Worm (Caenorhabditis elegans) whole organism, young adult: ENCODE measurements around the gene R02C2.1.

Experiments
- F39B2.1 ChIP-seq: fragments of 200-800 bp; sonication (Bioruptor generic); IDR thresholded peaks from 2 replicates; pipeline ENCODE4 v1.3.6; 2022; ENCODE audit warnings: missing genetic modification reagents, missing genetic modification characterization, missing compliant biosample characterization
- K11D2.4 ChIP-seq: fragments of 200-800 bp; sonication (Bioruptor generic); IDR thresholded peaks from 2 replicates; pipeline ENCODE4 v1.3.6; 2022; ENCODE audit warnings: missing genetic modification reagents, missing genetic modification characterization, missing compliant biosample characterization
- cebp-1 ChIP-seq, 2 experiments: fragments of 200-800 bp in 1 of 2; sonication (Bioruptor generic) in 1 of 2; sonication (generic microtip) in 1 of 2; IDR thresholded peaks in 1 of 2; optimal IDR thresholded peaks in 1 of 2; 2 replicates each; pipeline versions ENCODE4 v1.3.6 to Lab custom; 2017 to 2022; ENCODE audit warnings: missing compliant biosample characterization in 2 of 2, missing genetic modification characterization in 2 of 2, mild to moderate bottlenecking in 1 of 2, missing genetic modification reagents in 1 of 2, moderate library complexity in 1 of 2
- ceh-40 ChIP-seq: fragments of 200-800 bp; sonication (Bioruptor generic); IDR thresholded peaks from 2 replicates; pipeline ENCODE4 v1.3.6; 2022; ENCODE audit warnings: missing genetic modification characterization, missing compliant biosample characterization
- snpc-1.1 ChIP-seq: sonication (generic microtip); optimal IDR thresholded peaks from 2 replicates; lab custom pipeline; 2017; ENCODE audit warnings: missing genetic modification characterization, mild to moderate bottlenecking, missing compliant biosample characterization, antibody characterized with exemption, moderate library complexity, missing genotype, missing genetic modification reagents; ENCODE audit not compliant: insufficient read depth

- TF ChIP-seq ceh-40 (no peak), F39B2.1 (no peak), cebp-1 (GFP tag; IDR thresholded peaks at IDR 0.05; lab: Robert Waterston, UW) (no peak), cebp-1 (tag; optimal IDR thresholded peaks at IDR 0.05; lab: Kevin White, UChicago) (no peak), K11D2.4 (GFP tag; lab: Robert Waterston, UW) (no peak), snpc-1.1 (tag; lab: Kevin White, UChicago) (no peak)
These were observed 22.3 kb downstream of the R02C2.1 start for ce11 chrV:215697-216096.
